Fruit fly (Drosophila melanogaster) whole organism, embryonic: ENCODE measurements around the gene CG14420.

ENCODE experiments used
- Antp ChIP-seq: fragments of 200-800 bp; sonication (Bioruptor generic); optimal IDR thresholded peaks from 3 replicates; lab custom pipeline; 2016; ENCODE audit warnings: missing biosample characterization, missing genetic modification characterization
- Atf3 ChIP-seq: fragments of 200-800 bp; sonication (Bioruptor generic); optimal IDR thresholded peaks from 3 replicates; lab custom pipeline; 2016; ENCODE audit warnings: missing biosample characterization, missing genetic modification characterization
- B-H2 ChIP-seq: fragments of 200-800 bp; sonication (Bioruptor generic); optimal IDR thresholded peaks from 2 replicates; lab custom pipeline; 2018; ENCODE audit warnings: missing biosample characterization, mild to moderate bottlenecking, missing genetic modification characterization
- Blimp-1 ChIP-seq: fragments of 200-800 bp; sonication (Bioruptor generic); optimal IDR thresholded peaks from 3 replicates; lab custom pipeline; 2018; ENCODE audit warnings: missing biosample characterization, missing genetic modification characterization, mild to moderate bottlenecking, moderate library complexity, missing genetic modification reagents
- CG10366 ChIP-seq: fragments of 200-800 bp; sonication (Bioruptor generic); IDR thresholded peaks from 2 replicates; pipeline ENCODE4 v1.3.6; 2022; ENCODE audit warnings: missing biosample characterization, missing genetic modification characterization
- CG10462 ChIP-seq: fragments of 200-800 bp; sonication (Bioruptor generic); optimal IDR thresholded peaks from 2 replicates; lab custom pipeline; 2016; ENCODE audit warnings: missing biosample characterization, missing genetic modification characterization
- CG12769 ChIP-seq: fragments of 200-800 bp; sonication (Bioruptor generic); optimal IDR thresholded peaks from 2 replicates; lab custom pipeline; 2019; ENCODE audit warnings: missing biosample characterization, mild to moderate bottlenecking, missing genetic modification characterization, moderate library complexity
- CG13123 ChIP-seq: fragments of 200-800 bp; sonication (Bioruptor generic); optimal IDR thresholded peaks from 2 replicates; lab custom pipeline; 2016; ENCODE audit warnings: missing biosample characterization, missing genetic modification characterization
- CG15514 ChIP-seq: fragments of 200-800 bp; sonication (Bioruptor generic); optimal IDR thresholded peaks from 3 replicates; lab custom pipeline; 2017; ENCODE audit warnings: missing biosample characterization, missing genetic modification characterization, mild to moderate bottlenecking, moderate library complexity, missing genetic modification reagents
- CG16779 ChIP-seq: fragments of 200-800 bp; sonication (Bioruptor generic); IDR thresholded peaks from 2 replicates; pipeline ENCODE4 v1.3.6; 2022; ENCODE audit warnings: missing biosample characterization, missing genetic modification characterization
- CG16815 ChIP-seq: fragments of 200-800 bp; sonication (Bioruptor generic); optimal IDR thresholded peaks from 3 replicates; lab custom pipeline; 2017; ENCODE audit warnings: missing biosample characterization, mild to moderate bottlenecking, missing genetic modification characterization
- CG17359 ChIP-seq: fragments of 200-800 bp; sonication (Bioruptor generic); optimal IDR thresholded peaks from 3 replicates; lab custom pipeline; 2018; ENCODE audit warnings: missing biosample characterization, mild to moderate bottlenecking, missing genetic modification characterization, moderate library complexity
- CG1792 ChIP-seq: fragments of 200-800 bp; sonication (Bioruptor generic); optimal IDR thresholded peaks from 2 replicates; lab custom pipeline; 2016; ENCODE audit warnings: missing biosample characterization, missing genetic modification characterization
- CG3065 ChIP-seq: fragments of 200-800 bp; sonication (Bioruptor generic); optimal IDR thresholded peaks from 2 replicates; lab custom pipeline; 2016; ENCODE audit warnings: missing biosample characterization, missing genetic modification characterization
- CG31224 ChIP-seq: fragments of 200-800 bp; sonication (Bioruptor generic); IDR thresholded peaks from 2 replicates; pipeline ENCODE4 v1.3.6; 2022; ENCODE audit warnings: missing biosample characterization, missing genetic modification characterization
- CG33213 ChIP-seq: fragments of 200-800 bp; sonication (Bioruptor generic); optimal IDR thresholded peaks from 3 replicates; lab custom pipeline; 2016; ENCODE audit warnings: missing biosample characterization, missing genetic modification characterization
- CG4328 ChIP-seq: fragments of 200-800 bp; sonication (Bioruptor generic); optimal IDR thresholded peaks from 3 replicates; lab custom pipeline; 2017; ENCODE audit warnings: missing biosample characterization, missing genetic modification reagents, missing genetic modification characterization
- CG43689 ChIP-seq: fragments of 200-800 bp; sonication (Bioruptor generic); IDR thresholded peaks from 2 replicates; pipeline ENCODE4 v1.3.6; 2022; ENCODE audit warnings: missing biosample characterization, missing genetic modification characterization
- CG4854 ChIP-seq: fragments of 200-800 bp; sonication (Bioruptor generic); optimal IDR thresholded peaks from 2 replicates; lab custom pipeline; 2016; ENCODE audit warnings: missing biosample characterization, missing genetic modification characterization, inconsistent platforms
- CG7839 ChIP-seq: fragments of 200-800 bp; sonication (Bioruptor generic); optimal IDR thresholded peaks from 3 replicates; lab custom pipeline; 2018; ENCODE audit warnings: missing biosample characterization, mild to moderate bottlenecking, missing genetic modification characterization, moderate library complexity
- CG7928 ChIP-seq: fragments of 200-800 bp; sonication (Bioruptor generic); optimal IDR thresholded peaks from 2 replicates; lab custom pipeline; 2017; ENCODE audit warnings: missing biosample characterization, mild to moderate bottlenecking, missing genetic modification characterization
- CG8388 ChIP-seq: fragments of 200-800 bp; sonication (Bioruptor generic); optimal IDR thresholded peaks from 2 replicates; lab custom pipeline; 2019; ENCODE audit warnings: missing biosample characterization, mild to moderate bottlenecking, missing genetic modification characterization, moderate library complexity
- CG9797 ChIP-seq: fragments of 200-800 bp; sonication (Bioruptor generic); optimal IDR thresholded peaks from 3 replicates; lab custom pipeline; 2018; ENCODE audit warnings: missing biosample characterization, mild to moderate bottlenecking, missing genetic modification characterization
- D19B ChIP-seq: fragments of 200-800 bp; sonication (Bioruptor generic); optimal IDR thresholded peaks from 2 replicates; lab custom pipeline; 2017; ENCODE audit warnings: missing biosample characterization, mild to moderate bottlenecking, missing genetic modification characterization
- Deaf1 ChIP-seq: fragments of 200-800 bp; optimal IDR thresholded peaks from 3 replicates; lab custom pipeline; 2019; ENCODE audit warnings: missing biosample characterization, mild to moderate bottlenecking, missing genetic modification characterization, moderate library complexity
- Elba2 ChIP-seq: fragments of 200-800 bp; sonication (Bioruptor generic); optimal IDR thresholded peaks from 3 replicates; lab custom pipeline; 2016; ENCODE audit warnings: missing biosample characterization, missing genetic modification characterization
- Fer2 ChIP-seq: fragments of 200-800 bp; sonication (Bioruptor generic); optimal IDR thresholded peaks from 2 replicates; lab custom pipeline; 2018; ENCODE audit warnings: missing biosample characterization, mild to moderate bottlenecking, missing genetic modification characterization, moderate library complexity
- Gsc ChIP-seq: fragments of 200-800 bp; sonication (Bioruptor generic); IDR thresholded peaks from 2 replicates; pipeline ENCODE4 v1.3.6; 2022; ENCODE audit warnings: missing biosample characterization, missing genetic modification characterization
- Jarid2 ChIP-seq: fragments of 200-800 bp; sonication (Bioruptor generic); optimal IDR thresholded peaks from 3 replicates; lab custom pipeline; 2017; ENCODE audit warnings: mild to moderate bottlenecking, missing biosample characterization, missing genetic modification reagents, missing genetic modification characterization
- Lhr ChIP-seq: fragments of 200-800 bp; sonication (Bioruptor generic); optimal IDR thresholded peaks from 3 replicates; lab custom pipeline; 2017; ENCODE audit warnings: mild to moderate bottlenecking, missing biosample characterization, missing genetic modification reagents, missing genetic modification characterization
- Mrtf ChIP-seq: fragments of 200-800 bp; sonication (Bioruptor generic); IDR thresholded peaks from 3 replicates; pipeline ENCODE4 v1.3.6; 2022; ENCODE audit warnings: missing biosample characterization, missing genetic modification characterization
- NC2β ChIP-seq: fragments of 200-800 bp; sonication (Bioruptor generic); optimal IDR thresholded peaks from 2 replicates; lab custom pipeline; 2016; ENCODE audit warnings: missing biosample characterization, missing genetic modification characterization
- Oaz ChIP-seq: fragments of 200-800 bp; sonication (Bioruptor generic); IDR thresholded peaks from 2 replicates; pipeline ENCODE4 v1.3.6; 2022; ENCODE audit warnings: missing biosample characterization, missing genetic modification characterization
- Rx ChIP-seq: fragments of 200-800 bp; sonication (Bioruptor generic); IDR thresholded peaks from 2 replicates; pipeline ENCODE4 v1.3.6; 2022; ENCODE audit warnings: missing biosample characterization, missing genetic modification characterization
- ab ChIP-seq: fragments of 200-800 bp; sonication (Bioruptor generic); optimal IDR thresholded peaks from 2 replicates; lab custom pipeline; 2016; ENCODE audit warnings: missing biosample characterization, missing genetic modification characterization
- bsh ChIP-seq, 2 experiments: fragments of 200-800 bp; sonication (Bioruptor generic); optimal IDR thresholded peaks; 2 replicates each; lab custom pipeline; 2017 to 2018; ENCODE audit warnings: mild to moderate bottlenecking in 2 of 2, missing biosample characterization in 2 of 2, missing genetic modification characterization in 2 of 2, moderate library complexity in 1 of 2
- cad ChIP-seq: fragments of >200 bp; optimal IDR thresholded peaks from 2 replicates; lab custom pipeline; 2017; ENCODE audit warnings: missing biosample characterization, missing genetic modification characterization
- crol ChIP-seq: fragments of 200-800 bp; sonication (Bioruptor generic); IDR thresholded peaks from 2 replicates; pipeline ENCODE4 v1.3.6; 2022; ENCODE audit warnings: missing biosample characterization, missing genetic modification characterization
- dan ChIP-seq: fragments of 200-800 bp; sonication (Bioruptor generic); IDR thresholded peaks from 2 replicates; pipeline ENCODE4 v1.3.6; 2022; ENCODE audit warnings: missing biosample characterization, missing genetic modification characterization
- gcm2 ChIP-seq: fragments of 200-800 bp; sonication (Bioruptor generic); optimal IDR thresholded peaks from 2 replicates; lab custom pipeline; 2016; ENCODE audit warnings: missing biosample characterization, missing genetic modification characterization
- gt ChIP-seq: fragments of 200-800 bp; sonication (Bioruptor generic); IDR thresholded peaks from 2 replicates; pipeline ENCODE4 v1.3.6; 2022; ENCODE audit warnings: missing biosample characterization, missing genetic modification characterization
- hth ChIP-seq: fragments of >200 bp; optimal IDR thresholded peaks from 2 replicates; lab custom pipeline; 2017; ENCODE audit warnings: inconsistent platforms
- p53 ChIP-seq: fragments of 200-800 bp; sonication (Bioruptor generic); optimal IDR thresholded peaks from 2 replicates; lab custom pipeline; 2016; ENCODE audit warnings: missing biosample characterization, missing genetic modification characterization
- pum ChIP-seq: fragments of 200-800 bp; sonication (Bioruptor generic); optimal IDR thresholded peaks from 2 replicates; lab custom pipeline; 2016; ENCODE audit warnings: missing biosample characterization, missing genetic modification characterization
- ranshi ChIP-seq: fragments of 200-800 bp; sonication (Bioruptor generic); IDR thresholded peaks from 2 replicates; pipeline ENCODE4 v1.3.6; 2022; ENCODE audit warnings: missing biosample characterization, missing genetic modification characterization
- rib ChIP-seq: fragments of 200-800 bp; sonication (Bioruptor generic); IDR thresholded peaks from 2 replicates; pipeline ENCODE4 v1.3.6; 2022; ENCODE audit warnings: missing biosample characterization, missing genetic modification characterization
- slou ChIP-seq: fragments of 200-800 bp; sonication (Bioruptor generic); optimal IDR thresholded peaks from 3 replicates; lab custom pipeline; 2016; ENCODE audit warnings: missing biosample characterization, missing genetic modification characterization
- usp ChIP-seq: fragments of >200 bp; optimal IDR thresholded peaks from 2 replicates; lab custom pipeline; 2017; ENCODE audit warnings: missing biosample characterization, missing genetic modification characterization
- wek ChIP-seq: fragments of 200-800 bp; sonication (Bioruptor generic); optimal IDR thresholded peaks from 3 replicates; lab custom pipeline; 2018; ENCODE audit warnings: missing biosample characterization, mild to moderate bottlenecking, missing genetic modification characterization, moderate library complexity
- zen ChIP-seq: fragments of 200-800 bp; sonication (Bioruptor generic); optimal IDR thresholded peaks from 3 replicates; lab custom pipeline; 2018; ENCODE audit warnings: missing biosample characterization, mild to moderate bottlenecking, missing genetic modification characterization, moderate library complexity
- zfh1 ChIP-seq: fragments of 200-800 bp; sonication (Bioruptor generic); IDR thresholded peaks from 3 replicates; pipeline ENCODE4 v1.3.6; 2022; ENCODE audit warnings: missing biosample characterization, missing genetic modification characterization

CG14420 gene

dm6 chrX:2984902-2985772, 46.5 kb downstream of the CG14420 start (continued):
- TF ChIP-seq crol (GFP tag; lab: Robert Waterston, UW) (peak; percentile 70), hth (lab: Kevin White, UChicago) (no peak), D19B (GFP tag; lab: Kevin White, UChicago) (no peak), CG15514 (GFP tag; lab: Kevin White, UChicago) (no peak), CG13123 (GFP tag; lab: Kevin White, UChicago) (no peak), Lhr (GFP tag; lab: Kevin White, UChicago) (no peak), CG4854 (GFP tag; lab: Kevin White, UChicago) (no peak), CG10366 (no peak), Deaf1 (tag; lab: Kevin White, UChicago) (no peak), ranshi (no peak), CG1792 (GFP tag; lab: Kevin White, UChicago) (no peak), CG7839 (tag; lab: Kevin White, UChicago) (peak; percentile 48), CG9797 (GFP tag; lab: Kevin White, UChicago) (no peak), Mrtf (GFP tag; lab: Robert Waterston, UW) (no peak), Gsc (GFP tag; lab: Robert Waterston, UW) (no peak), CG10462 (GFP tag; lab: Kevin White, UChicago) (peak; percentile 32), cad (GFP tag; lab: Kevin White, UChicago) (no peak), CG4328 (GFP tag; lab: Kevin White, UChicago) (no peak), CG12769 (tag; lab: Kevin White, UChicago) (no peak), Blimp-1 (GFP tag; lab: Kevin White, UChicago) (no peak), bsh (GFP tag; optimal IDR thresholded peaks at IDR 0.05; lab: Kevin White, UChicago) (peak in 1 of 2 experiments; percentile 45), NC2β (GFP tag; lab: Kevin White, UChicago) (peak; percentile 33), CG8388 (peak; percentile 43), pum (peak; percentile 53), gt (no peak), dan (GFP tag; lab: Robert Waterston, UW) (no peak), Elba2 (GFP tag; lab: Kevin White, UChicago) (peak; percentile 89), CG31224 (GFP tag; lab: Robert Waterston, UW) (no peak), CG16779 (no peak), Atf3 (GFP tag; lab: Kevin White, UChicago) (no peak), CG33213 (GFP tag; lab: Kevin White, UChicago) (no peak), CG16815 (GFP tag; lab: Kevin White, UChicago) (peak; percentile 56), CG17359 (tag; lab: Kevin White, UChicago) (no peak), Fer2 (tag; lab: Kevin White, UChicago) (no peak), ab (no peak), Rx (GFP tag; lab: Robert Waterston, UW) (no peak), zfh1 (GFP tag; lab: Robert Waterston, UW) (peak; percentile 81), usp (no peak), wek (no peak), p53 (GFP tag; lab: Kevin White, UChicago) (no peak), CG7928 (GFP tag; lab: Kevin White, UChicago) (no peak), rib (GFP tag; lab: Robert Waterston, UW) (no peak), B-H2 (GFP tag; lab: Kevin White, UChicago) (no peak), slou (GFP tag; lab: Kevin White, UChicago) (no peak), Oaz (no peak), Jarid2 (GFP tag; lab: Kevin White, UChicago) (no peak), Antp (GFP tag; lab: Kevin White, UChicago) (peak; percentile 3), CG43689 (GFP tag; lab: Robert Waterston, UW) (no peak), CG3065 (GFP tag; lab: Kevin White, UChicago) (no peak), zen (tag; lab: Kevin White, UChicago) (peak; percentile 99), gcm2 (GFP tag; lab: Kevin White, UChicago) (no peak)
